Fruit fly (Drosophila melanogaster) whole organism, embryonic: ENCODE results near the gene CG14102.

ENCODE experiments used
- CG10959 ChIP-seq: fragments of 200-800 bp; sonication (Bioruptor generic); IDR thresholded peaks from 2 replicates; pipeline ENCODE4 v1.3.6; 2022; ENCODE audit warnings: missing biosample characterization, missing genetic modification characterization
- CG11723 ChIP-seq: fragments of 200-800 bp; sonication (Bioruptor generic); optimal IDR thresholded peaks from 2 replicates; lab custom pipeline; 2017; ENCODE audit warnings: missing biosample characterization, mild to moderate bottlenecking, missing genetic modification characterization
- CG14710 ChIP-seq: fragments of 200-800 bp; sonication (Bioruptor generic); optimal IDR thresholded peaks from 3 replicates; lab custom pipeline; 2019; ENCODE audit warnings: missing biosample characterization, mild to moderate bottlenecking, missing genetic modification characterization, moderate library complexity
- CG15696 ChIP-seq: fragments of 200-800 bp; sonication (Bioruptor generic); optimal IDR thresholded peaks from 2 replicates; lab custom pipeline; 2019; ENCODE audit warnings: missing biosample characterization, mild to moderate bottlenecking, missing genetic modification characterization, moderate library complexity
- CG1603 ChIP-seq: fragments of 200-800 bp; sonication (Bioruptor generic); optimal IDR thresholded peaks from 2 replicates; lab custom pipeline; 2019; ENCODE audit warnings: missing biosample characterization, mild to moderate bottlenecking, missing genetic modification characterization, moderate library complexity
- CG17385 ChIP-seq: fragments of 200-800 bp; sonication (Bioruptor generic); optimal IDR thresholded peaks from 3 replicates; lab custom pipeline; 2018; ENCODE audit warnings: missing biosample characterization, mild to moderate bottlenecking, missing genetic modification characterization
- CG1792 ChIP-seq: fragments of 200-800 bp; sonication (Bioruptor generic); optimal IDR thresholded peaks from 2 replicates; lab custom pipeline; 2016; ENCODE audit warnings: missing biosample characterization, missing genetic modification characterization
- CG18476 ChIP-seq: fragments of 200-800 bp; sonication (Bioruptor generic); optimal IDR thresholded peaks from 2 replicates; lab custom pipeline; 2016; ENCODE audit warnings: missing biosample characterization, mild to moderate bottlenecking, missing genetic modification characterization
- CG2199 ChIP-seq: fragments of 200-800 bp; sonication (Bioruptor generic); IDR thresholded peaks from 3 replicates; pipeline ENCODE4 v1.3.6; 2022; ENCODE audit warnings: missing biosample characterization, missing genetic modification characterization
- CG30431 ChIP-seq: fragments of 200-800 bp; sonication (Bioruptor generic); optimal IDR thresholded peaks from 2 replicates; lab custom pipeline; 2017; ENCODE audit warnings: missing biosample characterization, missing genetic modification characterization
- CG31388 ChIP-seq: fragments of 200-800 bp; sonication (Bioruptor generic); optimal IDR thresholded peaks from 2 replicates; lab custom pipeline; 2016; ENCODE audit warnings: missing biosample characterization, missing genetic modification characterization
- CG31441 ChIP-seq: fragments of 200-800 bp; sonication (Bioruptor generic); IDR thresholded peaks from 2 replicates; pipeline ENCODE4 v1.3.6; 2022; ENCODE audit warnings: missing biosample characterization, missing genetic modification characterization
- CG33213 ChIP-seq: fragments of 200-800 bp; sonication (Bioruptor generic); optimal IDR thresholded peaks from 3 replicates; lab custom pipeline; 2016; ENCODE audit warnings: missing biosample characterization, missing genetic modification characterization
- CG6854 ChIP-seq: fragments of 200-800 bp; sonication (Bioruptor generic); optimal IDR thresholded peaks from 3 replicates; lab custom pipeline; 2017; ENCODE audit warnings: missing biosample characterization, mild to moderate bottlenecking, missing genetic modification characterization
- CG7839 ChIP-seq: fragments of 200-800 bp; sonication (Bioruptor generic); optimal IDR thresholded peaks from 3 replicates; lab custom pipeline; 2018; ENCODE audit warnings: missing biosample characterization, mild to moderate bottlenecking, missing genetic modification characterization, moderate library complexity
- CG9932 ChIP-seq: fragments of 200-800 bp; sonication (Bioruptor generic); IDR thresholded peaks from 2 replicates; pipeline ENCODE4 v1.3.6; 2022; ENCODE audit warnings: missing biosample characterization, missing genetic modification characterization
- CoRest ChIP-seq: fragments of 200-800 bp; sonication (Bioruptor generic); optimal IDR thresholded peaks from 3 replicates; lab custom pipeline; 2018; ENCODE audit warnings: missing biosample characterization, mild to moderate bottlenecking, missing genetic modification characterization, moderate library complexity
- Deaf1 ChIP-seq: fragments of 200-800 bp; optimal IDR thresholded peaks from 3 replicates; lab custom pipeline; 2019; ENCODE audit warnings: missing biosample characterization, mild to moderate bottlenecking, missing genetic modification characterization, moderate library complexity
- Dip3 ChIP-seq: fragments of 200-800 bp; sonication (Bioruptor generic); optimal IDR thresholded peaks from 3 replicates; lab custom pipeline; 2016; ENCODE audit warnings: missing biosample characterization, missing genetic modification characterization
- Doc3 ChIP-seq: fragments of 200-800 bp; sonication (Bioruptor generic); IDR thresholded peaks from 3 replicates; pipeline ENCODE4 v1.3.6; 2022; ENCODE audit warnings: missing biosample characterization, missing genetic modification characterization; ENCODE audit not compliant: partially characterized antibody
- ERR ChIP-seq: fragments of 200-800 bp; sonication (Bioruptor generic); optimal IDR thresholded peaks from 2 replicates; lab custom pipeline; 2016; ENCODE audit warnings: missing biosample characterization, missing genetic modification characterization
- HLHmδ ChIP-seq: fragments of 200-800 bp; sonication (Bioruptor generic); optimal IDR thresholded peaks from 2 replicates; lab custom pipeline; 2018; ENCODE audit warnings: missing biosample characterization, mild to moderate bottlenecking, missing genetic modification characterization, moderate library complexity
- Hr51 ChIP-seq, 2 experiments: fragments of 200-800 bp; sonication (Bioruptor generic); optimal IDR thresholded peaks; 2 replicates in 1 of 2; 3 replicates in 1 of 2; lab custom pipeline; 2016 to 2018; ENCODE audit warnings: missing biosample characterization in 2 of 2, missing genetic modification characterization in 2 of 2, mild to moderate bottlenecking in 1 of 2, moderate library complexity in 1 of 2
- MESR4 ChIP-seq: fragments of 200-800 bp; sonication (Bioruptor generic); optimal IDR thresholded peaks from 2 replicates; lab custom pipeline; 2018; ENCODE audit warnings: missing biosample characterization, mild to moderate bottlenecking, missing genetic modification characterization, moderate library complexity
- Med ChIP-seq: fragments of 200-800 bp; sonication (Bioruptor generic); peaks from one replicate; lab custom pipeline; 2016; ENCODE audit warnings: missing biosample characterization, missing genetic modification characterization, mild to moderate bottlenecking, inconsistent platforms, moderate library complexity
- Oli ChIP-seq: fragments of 200-800 bp; sonication (Bioruptor generic); optimal IDR thresholded peaks from 2 replicates; lab custom pipeline; 2018; ENCODE audit warnings: missing biosample characterization, mild to moderate bottlenecking, missing genetic modification characterization, moderate library complexity
- Sox100B ChIP-seq: fragments of 200-800 bp; sonication (Bioruptor generic); optimal IDR thresholded peaks from 3 replicates; lab custom pipeline; 2018; ENCODE audit warnings: missing biosample characterization, mild to moderate bottlenecking, missing genetic modification characterization
- Spps ChIP-seq: fragments of 200-800 bp; sonication (Bioruptor generic); optimal IDR thresholded peaks from 2 replicates; lab custom pipeline; 2018; ENCODE audit warnings: missing biosample characterization, mild to moderate bottlenecking, missing genetic modification characterization
- Stat92E ChIP-seq, 3 experiments: fragments of >200 bp in 2 of 3; fragments of 200-800 bp in 1 of 3; sonication (Bioruptor generic) in 1 of 3; optimal IDR thresholded peaks; 2 replicates each; lab custom pipeline; 2017 to 2019; ENCODE audit warnings: missing biosample characterization in 3 of 3, missing genetic modification characterization in 3 of 3, mild to moderate bottlenecking in 1 of 3, moderate library complexity in 1 of 3
- amos ChIP-seq: fragments of 200-800 bp; sonication (Bioruptor generic); IDR thresholded peaks from 2 replicates; pipeline ENCODE4 v1.3.6; 2022; ENCODE audit warnings: missing biosample characterization, missing genetic modification characterization; ENCODE audit not compliant: partially characterized antibody
- ato ChIP-seq: fragments of 200-800 bp; sonication (Bioruptor generic); IDR thresholded peaks from 2 replicates; pipeline ENCODE4 v1.3.6; 2022; ENCODE audit warnings: missing biosample characterization, missing genetic modification characterization; ENCODE audit not compliant: partially characterized antibody
- corto ChIP-seq: fragments of 200-800 bp; sonication (Bioruptor generic); optimal IDR thresholded peaks from 2 replicates; lab custom pipeline; 2016; ENCODE audit warnings: missing biosample characterization, mild to moderate bottlenecking, missing genetic modification characterization, moderate library complexity
- cwo ChIP-seq: fragments of 200-800 bp; sonication (Bioruptor generic); optimal IDR thresholded peaks from 3 replicates; lab custom pipeline; 2017; ENCODE audit warnings: missing biosample characterization, missing genetic modification characterization, mild to moderate bottlenecking, moderate library complexity, missing genetic modification reagents
- danr ChIP-seq: fragments of 200-800 bp; sonication (Bioruptor generic); IDR thresholded peaks from 2 replicates; pipeline ENCODE4 v1.3.6; 2022; ENCODE audit warnings: missing biosample characterization, missing genetic modification characterization
- dimm ChIP-seq: fragments of 200-800 bp; sonication (Bioruptor generic); IDR thresholded peaks from 2 replicates; pipeline ENCODE4 v1.3.6; 2022; ENCODE audit warnings: missing biosample characterization, missing genetic modification characterization
- ewg ChIP-seq: fragments of 200-800 bp; sonication (Bioruptor generic); optimal IDR thresholded peaks from 3 replicates; lab custom pipeline; 2017; ENCODE audit warnings: mild to moderate bottlenecking, missing biosample characterization, missing genetic modification reagents, missing genetic modification characterization
- fd96Cb ChIP-seq: fragments of 200-800 bp; sonication (Bioruptor generic); optimal IDR thresholded peaks from 2 replicates; lab custom pipeline; 2018; ENCODE audit warnings: missing biosample characterization, mild to moderate bottlenecking, missing genetic modification characterization, moderate library complexity
- hb ChIP-seq: fragments of 200-800 bp; sonication (Bioruptor generic); IDR thresholded peaks from 3 replicates; pipeline ENCODE4 v1.3.6; 2022; ENCODE audit warnings: missing biosample characterization, missing genetic modification characterization; ENCODE audit not compliant: partially characterized antibody
- lab ChIP-seq: fragments of 200-800 bp; sonication (Bioruptor generic); optimal IDR thresholded peaks from 3 replicates; lab custom pipeline; 2017; ENCODE audit warnings: missing biosample characterization, missing genetic modification characterization, mild to moderate bottlenecking, moderate library complexity, missing genetic modification reagents
- lov ChIP-seq, 2 experiments: fragments of 200-800 bp in 1 of 2; fragments of >200 bp in 1 of 2; sonication (Bioruptor generic) in 1 of 2; IDR thresholded peaks in 1 of 2; optimal IDR thresholded peaks in 1 of 2; 2 replicates in 1 of 2; 3 replicates in 1 of 2; pipeline versions ENCODE4 v1.3.6 to Lab custom; 2017 to 2022; ENCODE audit warnings: missing biosample characterization in 1 of 2, missing genetic modification characterization in 1 of 2
- peb ChIP-seq: fragments of 200-800 bp; sonication (Bioruptor generic); IDR thresholded peaks from 2 replicates; pipeline ENCODE4 v1.3.6; 2022; ENCODE audit warnings: missing biosample characterization, missing genetic modification characterization
- pros ChIP-seq: fragments of 200-800 bp; sonication (Bioruptor generic); optimal IDR thresholded peaks from 3 replicates; lab custom pipeline; 2019; ENCODE audit warnings: missing biosample characterization, mild to moderate bottlenecking, missing genetic modification characterization, moderate library complexity
- ro ChIP-seq: fragments of 200-800 bp; sonication (Bioruptor generic); IDR thresholded peaks from 2 replicates; pipeline ENCODE4 v1.3.6; 2022; ENCODE audit warnings: missing biosample characterization, missing genetic modification characterization
- sna ChIP-seq: fragments of 200-800 bp; sonication (Bioruptor generic); IDR thresholded peaks from 2 replicates; pipeline ENCODE4 v1.3.6; 2022; ENCODE audit warnings: missing biosample characterization, missing genetic modification characterization; ENCODE audit not compliant: partially characterized antibody
- trem ChIP-seq: fragments of 200-800 bp; optimal IDR thresholded peaks from 3 replicates; lab custom pipeline; 2019; ENCODE audit warnings: missing biosample characterization, mild to moderate bottlenecking, missing genetic modification characterization, moderate library complexity
- vfl ChIP-seq: fragments of 200-800 bp; sonication (Bioruptor generic); optimal IDR thresholded peaks from 2 replicates; lab custom pipeline; 2016; ENCODE audit warnings: missing biosample characterization, missing genetic modification characterization

Gene CG14102

dm6 chr3L:19790929-19791687 lies 10.0 kb downstream of the CG14102 start (continued):
- TF ChIP-seq Stat92E (GFP tag; optimal IDR thresholded peaks at IDR 0.05; lab: Kevin White, UChicago): no peak
- peak; percentile 62 for TF ChIP-seq CG14710 (tag; lab: Kevin White, UChicago)
- TF ChIP-seq pros (GFP tag; lab: Kevin White, UChicago): no peak
- TF ChIP-seq sna (GFP tag; lab: Robert Waterston, UW): no peak
- peak; percentile 83 for TF ChIP-seq CoRest
- 0 out of 2 replicates have a peak, but pooled peaks have one; percentile 20 for TF ChIP-seq ro (GFP tag; lab: Robert Waterston, UW)
- TF ChIP-seq Dip3 (GFP tag; lab: Kevin White, UChicago): peak; percentile 60
- no peak for TF ChIP-seq CG6854 (GFP tag; lab: Kevin White, UChicago)
- no peak for TF ChIP-seq ERR (GFP tag; lab: Kevin White, UChicago)
- peak; percentile 58 for TF ChIP-seq lab (GFP tag; lab: Kevin White, UChicago)
- TF ChIP-seq hb: no peak
- TF ChIP-seq cwo: peak; percentile 64
- TF ChIP-seq CG31388: no peak
- TF ChIP-seq Hr51 (GFP tag; optimal IDR thresholded peaks at IDR 0.05; lab: Kevin White, UChicago): peak; percentile 14 to 69
- no peak for TF ChIP-seq CG33213 (GFP tag; lab: Kevin White, UChicago)
- TF ChIP-seq amos (GFP tag; lab: Robert Waterston, UW): no peak; the same call in 1 of the 2 replicates
- no peak for TF ChIP-seq lov (optimal IDR thresholded peaks at IDR 0.05; lab: Kevin White, UChicago)
- TF ChIP-seq lov (GFP tag; IDR thresholded peaks at IDR 0.05; lab: Robert Waterston, UW): no peak
- no peak for TF ChIP-seq MESR4 (GFP tag; lab: Kevin White, UChicago)
- peak; percentile 53 for TF ChIP-seq CG1792
- TF ChIP-seq CG10959 (GFP tag; lab: Robert Waterston, UW): no peak
- no peak for TF ChIP-seq corto
- peak; percentile 71 for TF ChIP-seq CG9932 (GFP tag; lab: Robert Waterston, UW)
- peak; percentile 74 for TF ChIP-seq Oli (tag; lab: Kevin White, UChicago)
- TF ChIP-seq Doc3: no peak
- peak; percentile 56 for TF ChIP-seq CG2199
- peak; percentile 54; the same call in 1 of the 2 replicates for TF ChIP-seq CG31441 (GFP tag; lab: Robert Waterston, UW)
- TF ChIP-seq CG11723 (GFP tag; lab: Kevin White, UChicago): peak; percentile 46
- peak; percentile 17 for TF ChIP-seq Deaf1 (tag; lab: Kevin White, UChicago)
- peak; percentile 55 for TF ChIP-seq ewg (GFP tag; lab: Kevin White, UChicago)
- TF ChIP-seq danr (GFP tag; lab: Robert Waterston, UW): 0 out of 2 replicates have a peak, but pooled peaks have one; percentile 11
- peak; percentile 26 for TF ChIP-seq CG15696
- no peak for TF ChIP-seq peb (GFP tag; lab: Robert Waterston, UW)
- peak; percentile 45 for TF ChIP-seq Spps (tag; lab: Kevin White, UChicago)
- TF ChIP-seq CG1603 (tag; lab: Kevin White, UChicago): peak; percentile 15
- TF ChIP-seq dimm (GFP tag; lab: Robert Waterston, UW): no peak
- TF ChIP-seq vfl (GFP tag; lab: Kevin White, UChicago): peak; percentile 46
- peak; percentile 47 for TF ChIP-seq CG30431
- TF ChIP-seq CG7839 (tag; lab: Kevin White, UChicago): peak; percentile 79
- peak; percentile 45; the same call in 1 of the 2 replicates for TF ChIP-seq ato (GFP tag; lab: Robert Waterston, UW)
- TF ChIP-seq Med (GFP tag; lab: Kevin White, UChicago): peak; percentile 86
- TF ChIP-seq Sox100B (GFP tag; lab: Kevin White, UChicago): peak; percentile 76
- peak; percentile 14 for TF ChIP-seq HLHmδ (GFP tag; lab: Kevin White, UChicago)
- peak; percentile 48 for TF ChIP-seq CG17385 (GFP tag; lab: Kevin White, UChicago)
- peak; percentile 52 for TF ChIP-seq CG18476 (GFP tag; lab: Kevin White, UChicago)
- peak; percentile 67 for TF ChIP-seq fd96Cb (tag; lab: Kevin White, UChicago)
- peak; percentile 28 for TF ChIP-seq trem (tag; lab: Kevin White, UChicago)
